Worm (Caenorhabditis elegans) whole organism, L1 larva: ENCODE results near the gene dnc-3.

ENCODE experiments used
- C04F5.9 ChIP-seq: sonication (generic microtip); optimal IDR thresholded peaks from 2 replicates; lab custom pipeline; 2016; ENCODE audit warnings: missing genetic modification characterization, missing compliant biosample characterization
- C16A3.4 ChIP-seq: fragments of 150-350 bp; optimal IDR thresholded peaks from 2 replicates; lab custom pipeline; 2014; ENCODE audit warnings: missing biosample characterization, missing genetic modification characterization
- F16B12.6 ChIP-seq: fragments of 150-350 bp; optimal IDR thresholded peaks from 2 replicates; lab custom pipeline; 2014; ENCODE audit warnings: missing biosample characterization, missing genetic modification characterization
- aly-2 ChIP-seq: fragments of 150-350 bp; optimal IDR thresholded peaks from 2 replicates; lab custom pipeline; 2014; ENCODE audit warnings: missing biosample characterization, missing genetic modification characterization
- blmp-1 ChIP-seq: fragments of 150-350 bp; optimal IDR thresholded peaks from 2 replicates; lab custom pipeline; 2014; ENCODE audit warnings: missing biosample characterization, missing genetic modification characterization
- ceh-82 ChIP-seq, 3 experiments: fragments of 150-350 bp in 1 of 3; sonication (generic microtip) in 2 of 3; optimal IDR thresholded peaks; 2 replicates each; lab custom pipeline; 2014 to 2017; ENCODE audit warnings: missing biosample characterization in 3 of 3, missing genetic modification characterization in 3 of 3
- ceh-88 ChIP-seq: fragments of 200-800 bp; sonication (Bioruptor generic); IDR thresholded peaks from 2 replicates; pipeline ENCODE4 v1.3.6; 2022; ENCODE audit warnings: missing genetic modification characterization, missing compliant biosample characterization
- dpl-1 ChIP-seq, 3 experiments: fragments of 150-350 bp in 2 of 3; sonication (generic microtip) in 1 of 3; optimal IDR thresholded peaks; 2 replicates each; lab custom pipeline; 2014 to 2017; ENCODE audit warnings: missing biosample characterization in 3 of 3, missing genetic modification characterization in 3 of 3, missing genetic modification reagents in 3 of 3
- efl-1 ChIP-seq, 4 experiments: fragments of 150-350 bp; optimal IDR thresholded peaks in 3 of 4; peaks in 1 of 4; 1 replicate in 1 of 4; 2 replicates in 3 of 4; lab custom pipeline; 2014; ENCODE audit warnings: missing biosample characterization in 2 of 4, missing genetic modification characterization in 2 of 4, missing genetic modification reagents in 2 of 4
- efl-3 ChIP-seq: fragments of 200-800 bp; sonication (Bioruptor generic); optimal IDR thresholded peaks from 2 replicates; lab custom pipeline; 2018; ENCODE audit warnings: mild to moderate bottlenecking, missing genetic modification characterization, missing compliant biosample characterization
- grh-1 ChIP-seq: fragments of 200-800 bp; sonication (Bioruptor generic); IDR thresholded peaks from 2 replicates; pipeline ENCODE4 v1.3.6; 2022; ENCODE audit warnings: missing genetic modification reagents, missing genetic modification characterization, missing compliant biosample characterization
- hlh-17 ChIP-seq: fragments of 200-800 bp; sonication (Bioruptor generic); optimal IDR thresholded peaks from 2 replicates; lab custom pipeline; 2018; ENCODE audit warnings: missing genetic modification characterization, mild to moderate bottlenecking, missing compliant biosample characterization, moderate library complexity, borderline replicate concordance
- hpl-2 ChIP-seq: fragments of 150-350 bp; optimal IDR thresholded peaks from 2 replicates; lab custom pipeline; 2014; ENCODE audit warnings: missing biosample characterization, missing genetic modification reagents, missing genetic modification characterization
- isw-1 ChIP-seq: fragments of 200-800 bp; sonication (Bioruptor generic); IDR thresholded peaks from 2 replicates; pipeline ENCODE4 v1.3.6; 2022; ENCODE audit warnings: missing genetic modification characterization, missing compliant biosample characterization
- jun-1 ChIP-seq: fragments of 150-350 bp; optimal IDR thresholded peaks from 2 replicates; lab custom pipeline; 2014; ENCODE audit warnings: missing biosample characterization, missing genetic modification reagents, missing genetic modification characterization
- lin-15B ChIP-seq: fragments of 150-350 bp; sonication (generic microtip); optimal IDR thresholded peaks from 3 replicates; lab custom pipeline; 2014; ENCODE audit warnings: missing biosample characterization, missing genetic modification characterization
- lin-39 ChIP-seq: fragments of 150-350 bp; optimal IDR thresholded peaks from 2 replicates; lab custom pipeline; 2014; ENCODE audit warnings: missing biosample characterization, missing genetic modification reagents, missing genetic modification characterization
- lir-3 ChIP-seq: sonication (generic microtip); optimal IDR thresholded peaks from 2 replicates; lab custom pipeline; 2016; ENCODE audit warnings: mild to moderate bottlenecking, missing genetic modification characterization, moderate library complexity, missing compliant biosample characterization; ENCODE audit not compliant: poor library complexity
- lsy-2 ChIP-seq, 2 experiments: fragments of 150-350 bp; optimal IDR thresholded peaks; 2 replicates each; lab custom pipeline; 2014; ENCODE audit warnings: missing biosample characterization in 2 of 2, missing genetic modification characterization in 2 of 2
- mab-9 ChIP-seq: fragments of 200-800 bp; sonication (Bioruptor generic); IDR thresholded peaks from 2 replicates; pipeline ENCODE4 v1.3.6; 2022; ENCODE audit warnings: missing genetic modification reagents, missing genetic modification characterization, missing compliant biosample characterization
- mdl-1 ChIP-seq, 2 experiments: fragments of 150-350 bp; optimal IDR thresholded peaks; 2 replicates each; lab custom pipeline; 2014 to 2017; ENCODE audit warnings: missing biosample characterization in 2 of 2, missing genetic modification characterization in 2 of 2, inconsistent platforms in 1 of 2
- mep-1 ChIP-seq: fragments of 150-350 bp; optimal IDR thresholded peaks from 2 replicates; lab custom pipeline; 2014; ENCODE audit warnings: missing biosample characterization, missing genetic modification characterization
- nhr-11 ChIP-seq: fragments of 150-350 bp; optimal IDR thresholded peaks from 2 replicates; lab custom pipeline; 2014; ENCODE audit warnings: missing biosample characterization, missing genetic modification characterization
- nhr-12 ChIP-seq: sonication (generic microtip); optimal IDR thresholded peaks from 2 replicates; lab custom pipeline; 2017; ENCODE audit warnings: missing biosample characterization, missing genetic modification characterization
- nhr-19 ChIP-seq: fragments of 200-800 bp; sonication (Bioruptor generic); conservative IDR thresholded peaks from 2 replicates; pipeline ENCODE4 v1.3.6; 2022; ENCODE audit warnings: missing genetic modification characterization, missing compliant biosample characterization
- nhr-20 ChIP-seq: sonication (generic microtip); optimal IDR thresholded peaks from 2 replicates; lab custom pipeline; 2016; ENCODE audit warnings: mild to moderate bottlenecking, missing genetic modification characterization, missing compliant biosample characterization
- nhr-47 ChIP-seq: sonication (generic microtip); optimal IDR thresholded peaks from 2 replicates; lab custom pipeline; 2016; ENCODE audit warnings: mild to moderate bottlenecking, missing genetic modification characterization, moderate library complexity, missing compliant biosample characterization
- nhr-77 ChIP-seq: fragments of 150-350 bp; optimal IDR thresholded peaks from 2 replicates; lab custom pipeline; 2014; ENCODE audit warnings: missing biosample characterization, missing genetic modification characterization
- pag-3 ChIP-seq: sonication (generic microtip); optimal IDR thresholded peaks from 2 replicates; lab custom pipeline; 2017; ENCODE audit warnings: missing genetic modification characterization, mild to moderate bottlenecking, missing compliant biosample characterization, antibody characterized with exemption, borderline replicate concordance; ENCODE audit not compliant: insufficient read depth
- rnt-1 ChIP-seq: sonication (generic microtip); optimal IDR thresholded peaks from 2 replicates; lab custom pipeline; 2016; ENCODE audit warnings: mild to moderate bottlenecking, missing genetic modification characterization, moderate library complexity, missing compliant biosample characterization
- skn-1 ChIP-seq: fragments of 150-350 bp; optimal IDR thresholded peaks from 2 replicates; lab custom pipeline; 2014; ENCODE audit warnings: missing biosample characterization, missing genetic modification characterization
- snpc-4 ChIP-seq: fragments of 150-350 bp; optimal IDR thresholded peaks from 2 replicates; lab custom pipeline; 2014; ENCODE audit warnings: missing biosample characterization, missing genetic modification characterization
- snu-23 ChIP-seq: sonication (generic microtip); optimal IDR thresholded peaks from 2 replicates; lab custom pipeline; 2016; ENCODE audit warnings: missing genetic modification characterization, missing compliant biosample characterization
- tbx-2 ChIP-seq: sonication (generic microtip); optimal IDR thresholded peaks from 2 replicates; lab custom pipeline; 2016; ENCODE audit warnings: missing genetic modification characterization, missing compliant biosample characterization
- unc-30 ChIP-seq: sonication (generic microtip); optimal IDR thresholded peaks from 2 replicates; lab custom pipeline; 2017; ENCODE audit warnings: missing biosample characterization, missing genetic modification characterization
- unc-62 ChIP-seq: fragments of 150-350 bp; optimal IDR thresholded peaks from 2 replicates; lab custom pipeline; 2014; ENCODE audit warnings: missing biosample characterization, missing genetic modification reagents, missing genetic modification characterization
- unc-86 ChIP-seq: sonication (generic microtip); optimal IDR thresholded peaks from 2 replicates; lab custom pipeline; 2016; ENCODE audit warnings: missing genetic modification characterization, missing compliant biosample characterization
- unc-98 ChIP-seq: fragments of 200-800 bp; sonication (Bioruptor generic); IDR thresholded peaks from 2 replicates; pipeline ENCODE4 v1.3.6; 2022; ENCODE audit warnings: missing genetic modification characterization, missing compliant biosample characterization
- xbp-1 ChIP-seq: sonication (generic microtip); optimal IDR thresholded peaks from 2 replicates; lab custom pipeline; 2016; ENCODE audit warnings: missing genetic modification characterization, missing compliant biosample characterization

The dnc-3 gene

ce11 chrII:3560592-3560991 is 7.1 kb downstream of the dnc-3 start, which contains the start of gene W10G11.1:
TSS of gene W10G11.1 (minus strand) at chrII:3560692.
- no peak for TF ChIP-seq C16A3.4 (tag; lab: Kevin White, UChicago)
- TF ChIP-seq unc-62 = no peak
- no peak for TF ChIP-seq lsy-2 (tag; optimal IDR thresholded peaks at IDR 0.05; lab: Kevin White, UChicago)
- no peak for TF ChIP-seq blmp-1 (tag; lab: Kevin White, UChicago)
- no peak for TF ChIP-seq unc-86 (tag; lab: Kevin White, UChicago)
- TF ChIP-seq nhr-19 (GFP tag; lab: Robert Waterston, UW) = no peak
- no peak for TF ChIP-seq aly-2 (tag; lab: Kevin White, UChicago)
- no peak for TF ChIP-seq tbx-2 (tag; lab: Kevin White, UChicago)
- no peak for TF ChIP-seq mab-9 (GFP tag; lab: Robert Waterston, UW)

ce11 chrII:3561561-3561960 is 8.0 kb downstream of the dnc-3 start, which contains the start of gene W10G11.2:
TSS of gene W10G11.2 (minus strand) at chrII:3561661.
- no peak for TF ChIP-seq snu-23 (GFP tag; lab: Kevin White, UChicago)
- no peak for TF ChIP-seq snpc-4 (tag; lab: Kevin White, UChicago)
- TF ChIP-seq aly-2 (tag; lab: Kevin White, UChicago) = no peak
- no peak for TF ChIP-seq hlh-17 (GFP tag; lab: Kevin White, UChicago)
- no peak for TF ChIP-seq nhr-12 (tag; lab: Kevin White, UChicago)
- TF ChIP-seq lir-3 (tag; lab: Kevin White, UChicago) = no peak
- TF ChIP-seq rnt-1 (tag; lab: Kevin White, UChicago) = no peak
- no peak for TF ChIP-seq pag-3

ce11 chrII:3562419-3562818 is 8.9 kb downstream of the dnc-3 start, which contains the start of gene W10G11.3:
TSS of gene W10G11.3 (minus strand) at chrII:3562519.
- TF ChIP-seq jun-1 (tag; lab: Kevin White, UChicago) (no peak), C16A3.4 (tag; lab: Kevin White, UChicago) (no peak), mdl-1 (tag; optimal IDR thresholded peaks at IDR 0.05; lab: Kevin White, UChicago) (no peak), ceh-82 (tag; optimal IDR thresholded peaks at IDR 0.05; lab: Kevin White, UChicago) (no peak), C04F5.9 (tag; lab: Kevin White, UChicago) (no peak), efl-1 (optimal IDR thresholded peaks at IDR 0.05; lab: Kevin White, UChicago) (no peak), efl-1 (GFP tag; optimal IDR thresholded peaks at IDR 0.05 in 1 of 2; lab: Kevin White, UChicago) (no peak), unc-30 (tag; lab: Kevin White, UChicago) (no peak), efl-3 (GFP tag; lab: Kevin White, UChicago) (no peak), skn-1 (no peak), nhr-77 (no peak), nhr-11 (no peak), unc-62 (no peak), snu-23 (GFP tag; lab: Kevin White, UChicago) (no peak)

ce11 chrII:3567066-3567465 is 13.5 kb downstream of the dnc-3 start:
- no peak for TF ChIP-seq unc-98
- TF ChIP-seq nhr-11 = no peak
- no peak for TF ChIP-seq isw-1 (GFP tag; lab: Robert Waterston, UW)
- TF ChIP-seq hpl-2 (GFP tag; lab: Kevin White, UChicago) = no peak
- TF ChIP-seq F16B12.6 (tag; lab: Kevin White, UChicago) = no peak
- TF ChIP-seq snu-23 (GFP tag; lab: Kevin White, UChicago) = no peak
- TF ChIP-seq xbp-1 (tag; lab: Kevin White, UChicago) = no peak
- no peak for TF ChIP-seq rnt-1 (tag; lab: Kevin White, UChicago)
- no peak for TF ChIP-seq grh-1 (GFP tag; lab: Robert Waterston, UW)
- no peak for TF ChIP-seq lin-15B (tag; lab: Kevin White, UChicago)
- TF ChIP-seq dpl-1 (GFP tag; optimal IDR thresholded peaks at IDR 0.05; lab: Kevin White, UChicago) = no peak
- no peak for TF ChIP-seq unc-30 (tag; lab: Kevin White, UChicago)
- TF ChIP-seq nhr-20 (tag; lab: Kevin White, UChicago) = no peak
- TF ChIP-seq nhr-47 (tag; lab: Kevin White, UChicago) = no peak
- TF ChIP-seq lin-39 (tag; lab: Kevin White, UChicago) = no peak
- no peak for TF ChIP-seq ceh-88
- no peak for TF ChIP-seq mep-1 (tag; lab: Kevin White, UChicago)
